Worm (Caenorhabditis elegans) whole organism, L3 larva: ENCODE data around the gene C25A11.2.

Source experiments
- R02D3.7 ChIP-seq: fragments of 150-350 bp; optimal IDR thresholded peaks from 2 replicates; lab custom pipeline; 2014; ENCODE audit warnings: missing biosample characterization, missing genetic modification characterization
- ZK546.5 ChIP-seq: sonication (generic microtip); optimal IDR thresholded peaks from 2 replicates; lab custom pipeline; 2017; ENCODE audit warnings: missing biosample characterization, missing genetic modification characterization
- aly-2 ChIP-seq: fragments of 150-350 bp; optimal IDR thresholded peaks from 2 replicates; lab custom pipeline; 2014; ENCODE audit warnings: missing biosample characterization, missing genetic modification characterization
- ceh-16 ChIP-seq: sonication (generic microtip); optimal IDR thresholded peaks from 2 replicates; lab custom pipeline; 2017; ENCODE audit warnings: missing biosample characterization, missing genetic modification characterization
- ceh-28 ChIP-seq: fragments of 150-350 bp; optimal IDR thresholded peaks from 2 replicates; lab custom pipeline; 2014; ENCODE audit warnings: missing biosample characterization, missing genetic modification reagents, missing genetic modification characterization
- ceh-82 ChIP-seq: fragments of 150-350 bp; optimal IDR thresholded peaks from 2 replicates; lab custom pipeline; 2014; ENCODE audit warnings: missing biosample characterization, missing genetic modification characterization
- ceh-9 ChIP-seq: sonication (generic microtip); optimal IDR thresholded peaks from 2 replicates; lab custom pipeline; 2018; ENCODE audit warnings: missing biosample characterization, missing genetic modification characterization
- daf-12 ChIP-seq: fragments of 150-350 bp; optimal IDR thresholded peaks from 2 replicates; lab custom pipeline; 2014; ENCODE audit warnings: missing biosample characterization, missing genetic modification reagents, missing genetic modification characterization
- egl-27 ChIP-seq: sonication (generic microtip); optimal IDR thresholded peaks from 4 replicates; lab custom pipeline; 2017; ENCODE audit warnings: missing biosample characterization, missing genetic modification reagents, missing genetic modification characterization
- egl-5 ChIP-seq: fragments of 150-350 bp; optimal IDR thresholded peaks from 2 replicates; lab custom pipeline; 2017; ENCODE audit warnings: missing biosample characterization, missing genetic modification reagents, missing genetic modification characterization, inconsistent platforms
- elt-1 ChIP-seq: fragments of 150-350 bp; optimal IDR thresholded peaks from 2 replicates; lab custom pipeline; 2014; ENCODE audit warnings: missing biosample characterization, missing genetic modification characterization
- elt-2 ChIP-seq: sonication (generic microtip); optimal IDR thresholded peaks from 2 replicates; lab custom pipeline; 2016; ENCODE audit warnings: missing genetic modification reagents, mild to moderate bottlenecking, missing genetic modification characterization, missing compliant biosample characterization
- elt-3 ChIP-seq, 3 experiments: fragments of 150-350 bp in 1 of 3; sonication (generic microtip) in 2 of 3; optimal IDR thresholded peaks; 2 replicates in 2 of 3; 4 replicates in 1 of 3; lab custom pipeline; 2014 to 2017; ENCODE audit warnings: missing biosample characterization in 3 of 3, missing genetic modification characterization in 3 of 3
- eor-1 ChIP-seq, 2 experiments: fragments of 150-350 bp; optimal IDR thresholded peaks; 2 replicates each; lab custom pipeline; 2014 to 2018; ENCODE audit warnings: missing biosample characterization in 2 of 2, missing genetic modification characterization in 2 of 2
- fkh-2 ChIP-seq: fragments of 150-350 bp; optimal IDR thresholded peaks from 2 replicates; lab custom pipeline; 2014; ENCODE audit warnings: missing biosample characterization, missing genetic modification reagents, missing genetic modification characterization
- hmg-11 ChIP-seq: sonication (generic microtip); optimal IDR thresholded peaks from 2 replicates; lab custom pipeline; 2016; ENCODE audit warnings: missing genetic modification characterization, missing compliant biosample characterization
- jun-1 ChIP-seq: fragments of 150-350 bp; optimal IDR thresholded peaks from 2 replicates; lab custom pipeline; 2014; ENCODE audit warnings: missing biosample characterization, missing genetic modification reagents, missing genetic modification characterization
- lin-15B ChIP-seq: fragments of 150-350 bp; optimal IDR thresholded peaks from 2 replicates; lab custom pipeline; 2014; ENCODE audit warnings: missing biosample characterization, missing genetic modification characterization
- lin-39 ChIP-seq: fragments of 150-350 bp; optimal IDR thresholded peaks from 2 replicates; lab custom pipeline; 2018; ENCODE audit warnings: missing biosample characterization, missing genetic modification reagents, missing genetic modification characterization
- lsy-12 ChIP-seq: sonication (generic microtip); optimal IDR thresholded peaks from 2 replicates; lab custom pipeline; 2016; ENCODE audit warnings: mild to moderate bottlenecking, missing genetic modification characterization, missing compliant biosample characterization
- mdl-1 ChIP-seq: fragments of 150-350 bp; optimal IDR thresholded peaks from 2 replicates; lab custom pipeline; 2014; ENCODE audit warnings: missing biosample characterization, missing genetic modification characterization
- mml-1 ChIP-seq: fragments of 150-350 bp; sonication (generic microtip); optimal IDR thresholded peaks from 3 replicates; lab custom pipeline; 2014; ENCODE audit warnings: missing biosample characterization, missing genetic modification characterization
- nfya-1 ChIP-seq: sonication (generic microtip); optimal IDR thresholded peaks from 2 replicates; lab custom pipeline; 2017; ENCODE audit warnings: missing genetic modification characterization, mild to moderate bottlenecking, missing compliant biosample characterization, antibody characterized with exemption, moderate library complexity; ENCODE audit not compliant: insufficient read depth
- nhr-11 ChIP-seq: fragments of 150-350 bp; optimal IDR thresholded peaks from 2 replicates; lab custom pipeline; 2014; ENCODE audit warnings: missing biosample characterization, missing genetic modification characterization
- nhr-12 ChIP-seq: fragments of 150-350 bp; optimal IDR thresholded peaks from 2 replicates; lab custom pipeline; 2014; ENCODE audit warnings: missing biosample characterization, missing genetic modification characterization
- nhr-23 ChIP-seq: fragments of 150-350 bp; optimal IDR thresholded peaks from 2 replicates; lab custom pipeline; 2014; ENCODE audit warnings: missing biosample characterization, missing genetic modification reagents, missing genetic modification characterization
- nhr-237 ChIP-seq: fragments of 150-350 bp; optimal IDR thresholded peaks from 2 replicates; lab custom pipeline; 2014; ENCODE audit warnings: missing biosample characterization, missing genetic modification characterization
- nhr-28 ChIP-seq: fragments of 150-350 bp; optimal IDR thresholded peaks from 2 replicates; lab custom pipeline; 2014; ENCODE audit warnings: missing biosample characterization, missing genetic modification characterization
- nhr-43 ChIP-seq: sonication (generic microtip); optimal IDR thresholded peaks from 2 replicates; lab custom pipeline; 2016; ENCODE audit warnings: mild to moderate bottlenecking, missing genetic modification characterization, missing compliant biosample characterization; ENCODE audit not compliant: poor library complexity, severe bottlenecking
- nhr-76 ChIP-seq: fragments of 150-350 bp; sonication (generic microtip); optimal IDR thresholded peaks from 5 replicates; lab custom pipeline; 2014; ENCODE audit warnings: missing biosample characterization, missing genetic modification characterization
- pha-4 ChIP-seq: fragments of 150-350 bp; optimal IDR thresholded peaks from 2 replicates; lab custom pipeline; 2014; ENCODE audit warnings: missing biosample characterization, missing genetic modification reagents, missing genetic modification characterization
- pqm-1 ChIP-seq: fragments of 150-350 bp; optimal IDR thresholded peaks from 2 replicates; lab custom pipeline; 2017; ENCODE audit warnings: missing biosample characterization, missing genetic modification characterization, inconsistent platforms
- sea-2 ChIP-seq: fragments of 150-350 bp; sonication (generic microtip); optimal IDR thresholded peaks from 4 replicates; lab custom pipeline; 2014; ENCODE audit warnings: missing biosample characterization, missing genetic modification reagents, missing genetic modification characterization
- skn-1 ChIP-seq: fragments of 150-350 bp; optimal IDR thresholded peaks from 2 replicates; lab custom pipeline; 2014; ENCODE audit warnings: missing biosample characterization, missing genetic modification characterization
- snpc-4 ChIP-seq: fragments of 150-350 bp; optimal IDR thresholded peaks from 2 replicates; lab custom pipeline; 2014; ENCODE audit warnings: missing biosample characterization, missing genetic modification characterization
- tbx-2 ChIP-seq: sonication (generic microtip); optimal IDR thresholded peaks from 2 replicates; lab custom pipeline; 2016; ENCODE audit warnings: mild to moderate bottlenecking, missing genetic modification characterization, missing compliant biosample characterization
- zag-1 ChIP-seq: fragments of 150-350 bp; optimal IDR thresholded peaks from 2 replicates; lab custom pipeline; 2014; ENCODE audit warnings: missing biosample characterization, missing genetic modification characterization
- ztf-11 ChIP-seq: fragments of 150-350 bp; optimal IDR thresholded peaks from 2 replicates; lab custom pipeline; 2014; ENCODE audit warnings: missing biosample characterization, missing genetic modification characterization

Gene C25A11.2

DNA sequence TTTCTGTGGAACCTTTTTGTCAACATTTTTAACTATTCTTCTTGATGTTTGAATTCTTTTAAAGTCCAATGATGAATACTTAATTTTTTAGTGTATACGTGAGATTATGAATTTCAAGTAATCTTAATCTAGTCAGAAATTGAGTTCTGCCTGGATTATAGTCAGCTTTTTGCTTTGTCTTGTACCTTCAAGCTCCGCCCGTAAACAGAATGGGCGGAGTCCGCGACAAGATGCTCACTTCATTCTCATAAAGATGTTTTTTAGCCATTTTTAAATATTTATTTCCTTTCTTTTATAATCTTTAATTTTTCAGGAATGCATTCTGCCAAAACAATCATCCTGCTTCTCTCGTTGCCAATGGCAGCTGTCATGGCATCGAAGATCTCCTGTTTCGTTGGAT, 37.0 kb upstream of the C25A11.2 start, which contains the start of gene F47E1.1:
TSS of gene F47E1.1 (plus strand) at position 301 of the 400 bp plus-strand sequence.
- TF ChIP-seq pha-4, result no peak
- no peak for TF ChIP-seq nhr-237 (tag; lab: Kevin White, UChicago)
- TF ChIP-seq mdl-1 (tag; lab: Kevin White, UChicago), result no peak
- no peak for TF ChIP-seq ceh-16
- TF ChIP-seq lin-15B (tag; lab: Kevin White, UChicago), result no peak
- TF ChIP-seq nhr-28 (tag; lab: Kevin White, UChicago), result no peak

ce11 chrX:9078149-9078548, 35.7 kb upstream of the C25A11.2 start:
- TF ChIP-seq pha-4, result peak; percentile 11
- no peak for TF ChIP-seq nhr-28 (tag; lab: Kevin White, UChicago)
- TF ChIP-seq skn-1 (tag; lab: Kevin White, UChicago), result no peak
- no peak for TF ChIP-seq ZK546.5 (tag; lab: Kevin White, UChicago)
- peak; percentile 46 for TF ChIP-seq hmg-11
- TF ChIP-seq elt-1 (tag; lab: Kevin White, UChicago), result no peak
- no peak for TF ChIP-seq nhr-11 (tag; lab: Kevin White, UChicago)
- no peak for TF ChIP-seq sea-2
- TF ChIP-seq ceh-28 (tag; lab: Kevin White, UChicago), result no peak
- TF ChIP-seq ceh-82 (tag; lab: Kevin White, UChicago), result no peak
- TF ChIP-seq nhr-12 (tag; lab: Kevin White, UChicago), result no peak
- no peak for TF ChIP-seq egl-5 (tag; lab: Kevin White, UChicago)
- TF ChIP-seq snpc-4 (tag; lab: Kevin White, UChicago), result no peak
- no peak for TF ChIP-seq ztf-11 (tag; lab: Kevin White, UChicago)
- TF ChIP-seq tbx-2 (tag; lab: Kevin White, UChicago), result peak; percentile 23
- no peak for TF ChIP-seq ceh-9 (tag; lab: Kevin White, UChicago)
- TF ChIP-seq zag-1, result no peak
- no peak for TF ChIP-seq fkh-2 (tag; lab: Kevin White, UChicago)
- TF ChIP-seq lin-15B (tag; lab: Kevin White, UChicago), result no peak
- TF ChIP-seq egl-27 (tag; lab: Kevin White, UChicago), result no peak
- TF ChIP-seq mml-1, result no peak
- TF ChIP-seq elt-3 (tag; optimal IDR thresholded peaks at IDR 0.05; lab: Kevin White, UChicago), result no peak
- TF ChIP-seq jun-1 (tag; lab: Kevin White, UChicago), result no peak
- peak; percentile 61 for TF ChIP-seq nhr-43 (tag; lab: Kevin White, UChicago)
- peak; percentile 32 for TF ChIP-seq nfya-1 (tag; lab: Kevin White, UChicago)
- TF ChIP-seq nhr-237 (tag; lab: Kevin White, UChicago), result no peak
- no peak for TF ChIP-seq lsy-12
- TF ChIP-seq elt-2 (tag; lab: Kevin White, UChicago), result peak; percentile 14

- TF ChIP-seq elt-3 (tag; optimal IDR thresholded peaks at IDR 0.05; lab: Kevin White, UChicago), result no peak
- TF ChIP-seq egl-5 (tag; lab: Kevin White, UChicago), result no peak
- peak; percentile 65 for TF ChIP-seq pqm-1 (tag; lab: Kevin White, UChicago)
- no peak for TF ChIP-seq zag-1
- no peak for TF ChIP-seq R02D3.7
- no peak for TF ChIP-seq fkh-2 (tag; lab: Kevin White, UChicago)
- no peak for TF ChIP-seq nhr-76 (tag; lab: Kevin White, UChicago)
- no peak for TF ChIP-seq lsy-12
- TF ChIP-seq mdl-1 (tag; lab: Kevin White, UChicago), result no peak
- TF ChIP-seq jun-1 (tag; lab: Kevin White, UChicago), result no peak
- peak; percentile 17 for TF ChIP-seq elt-2 (tag; lab: Kevin White, UChicago)
- TF ChIP-seq nhr-12 (tag; lab: Kevin White, UChicago), result no peak
- no peak for TF ChIP-seq elt-1 (tag; lab: Kevin White, UChicago)
- no peak for TF ChIP-seq mml-1
- no peak for TF ChIP-seq eor-1 (tag; optimal IDR thresholded peaks at IDR 0.05; lab: Kevin White, UChicago)
- no peak for TF ChIP-seq ceh-82 (tag; lab: Kevin White, UChicago)
- TF ChIP-seq daf-12 (tag; lab: Kevin White, UChicago), result no peak
- TF ChIP-seq aly-2 (tag; lab: Kevin White, UChicago), result no peak
Observed at ce11 chrX:9081212-9081611, 32.7 kb upstream of the C25A11.2 start.

ce11 chrX:9082646-9083045, 31.2 kb upstream of the C25A11.2 start, which contains the start of gene ajm-1:
ajm-1 (plus strand) TSS chrX:9082946.
- no peak for TF ChIP-seq nfya-1 (tag; lab: Kevin White, UChicago)
- TF ChIP-seq skn-1 (tag; lab: Kevin White, UChicago), result no peak
- TF ChIP-seq nhr-23 (tag; lab: Kevin White, UChicago), result no peak
- no peak for TF ChIP-seq eor-1 (tag; optimal IDR thresholded peaks at IDR 0.05; lab: Kevin White, UChicago)
- TF ChIP-seq mml-1, result no peak
- TF ChIP-seq ZK546.5 (tag; lab: Kevin White, UChicago), result no peak
- TF ChIP-seq elt-3 (tag; optimal IDR thresholded peaks at IDR 0.05; lab: Kevin White, UChicago), result no peak
- TF ChIP-seq fkh-2 (tag; lab: Kevin White, UChicago), result no peak
- no peak for TF ChIP-seq nhr-237 (tag; lab: Kevin White, UChicago)
- no peak for TF ChIP-seq nhr-76 (tag; lab: Kevin White, UChicago)
- no peak for TF ChIP-seq lin-39 (tag; lab: Kevin White, UChicago)
- TF ChIP-seq nhr-12 (tag; lab: Kevin White, UChicago), result no peak
- TF ChIP-seq, all 47 proteins: peak for 0
